Worm (Caenorhabditis elegans): ENCODE results near the gene C35D10.5.

- no peak for TF ChIP-seq ama-1 (optimal IDR thresholded peaks at IDR 0.05)
- no peak for TF ChIP-seq fos-1 (tag; optimal IDR thresholded peaks at IDR 0.05)
- TF ChIP-seq sox-4 (tag; optimal IDR thresholded peaks at IDR 0.05): no peak
- no peak for TF ChIP-seq nhr-12 (tag; optimal IDR thresholded peaks at IDR 0.05)
- TF ChIP-seq hpl-2 (GFP tag; optimal IDR thresholded peaks at IDR 0.05): no peak
- no peak for TF ChIP-seq nhr-19 (GFP tag; conservative IDR thresholded peaks at IDR 0.05)
- no peak for TF ChIP-seq ceh-82 (tag; optimal IDR thresholded peaks at IDR 0.05)
- no peak for TF ChIP-seq hlh-4 (tag; optimal IDR thresholded peaks at IDR 0.05)
- no peak for TF ChIP-seq rnt-1 (tag; optimal IDR thresholded peaks at IDR 0.05)
Observed at ce11 chrIII:4852025-4852424, 10.1 kb upstream of the C35D10.5 start, which contains the start of gene ced-4.

Measured in whole organism, L1 larva.